Fruit fly (Drosophila melanogaster) whole organism, embryonic: ENCODE results near the gene CG31268.

Experiments used
- Atf6 ChIP-seq: fragments of 200-800 bp; sonication (Bioruptor generic); IDR thresholded peaks from 2 replicates; pipeline ENCODE4 v1.3.6; 2022; ENCODE audit warnings: missing biosample characterization, missing genetic modification characterization
- CG10462 ChIP-seq: fragments of 200-800 bp; sonication (Bioruptor generic); optimal IDR thresholded peaks from 2 replicates; lab custom pipeline; 2016; ENCODE audit warnings: missing biosample characterization, missing genetic modification characterization
- CG10979 ChIP-seq: fragments of 200-800 bp; sonication (Bioruptor generic); optimal IDR thresholded peaks from 2 replicates; lab custom pipeline; 2018; ENCODE audit warnings: missing biosample characterization, mild to moderate bottlenecking, missing genetic modification characterization, moderate library complexity
- CG12104 ChIP-seq: fragments of 200-800 bp; sonication (Bioruptor generic); optimal IDR thresholded peaks from 3 replicates; lab custom pipeline; 2016; ENCODE audit warnings: missing biosample characterization, missing genetic modification characterization
- CG13123 ChIP-seq: fragments of 200-800 bp; sonication (Bioruptor generic); optimal IDR thresholded peaks from 2 replicates; lab custom pipeline; 2016; ENCODE audit warnings: missing biosample characterization, missing genetic modification characterization
- CG15269 ChIP-seq: fragments of 200-800 bp; sonication (Bioruptor generic); optimal IDR thresholded peaks from 2 replicates; lab custom pipeline; 2018; ENCODE audit warnings: missing biosample characterization, mild to moderate bottlenecking, missing genetic modification characterization, moderate library complexity
- CG17612 ChIP-seq: fragments of 200-800 bp; sonication (Bioruptor generic); IDR thresholded peaks from 2 replicates; pipeline ENCODE4 v1.3.6; 2022; ENCODE audit warnings: missing biosample characterization, missing genetic modification characterization
- CG2116 ChIP-seq: fragments of 200-800 bp; sonication (Bioruptor generic); optimal IDR thresholded peaks from 3 replicates; lab custom pipeline; 2018; ENCODE audit warnings: missing biosample characterization, mild to moderate bottlenecking, missing genetic modification characterization
- CG32772 ChIP-seq: fragments of 200-800 bp; sonication (Bioruptor generic); IDR thresholded peaks from 2 replicates; pipeline ENCODE4 v1.3.6; 2022; ENCODE audit warnings: missing biosample characterization, missing genetic modification characterization
- CG34422 ChIP-seq: fragments of 200-800 bp; sonication (Bioruptor generic); IDR thresholded peaks from 3 replicates; pipeline ENCODE4 v1.3.6; 2022; ENCODE audit warnings: missing biosample characterization, missing genetic modification characterization
- CG6791 ChIP-seq: fragments of 200-800 bp; sonication (Bioruptor generic); IDR thresholded peaks from 3 replicates; pipeline ENCODE4 v1.3.6; 2022; ENCODE audit warnings: missing biosample characterization, missing genetic modification characterization; ENCODE audit not compliant: partially characterized antibody
- CG7928 ChIP-seq: fragments of 200-800 bp; sonication (Bioruptor generic); optimal IDR thresholded peaks from 2 replicates; lab custom pipeline; 2017; ENCODE audit warnings: missing biosample characterization, mild to moderate bottlenecking, missing genetic modification characterization
- CG9215 ChIP-seq: fragments of 200-800 bp; sonication (Bioruptor generic); IDR thresholded peaks from 2 replicates; pipeline ENCODE4 v1.3.6; 2022; ENCODE audit warnings: missing biosample characterization, missing genetic modification characterization
- CG9437 ChIP-seq: fragments of 200-800 bp; sonication (Bioruptor generic); optimal IDR thresholded peaks from 2 replicates; lab custom pipeline; 2018; ENCODE audit warnings: missing biosample characterization, mild to moderate bottlenecking, missing genetic modification characterization
- Doc3 ChIP-seq: fragments of 200-800 bp; sonication (Bioruptor generic); IDR thresholded peaks from 3 replicates; pipeline ENCODE4 v1.3.6; 2022; ENCODE audit warnings: missing biosample characterization, missing genetic modification characterization; ENCODE audit not compliant: partially characterized antibody
- E2f1 ChIP-seq: fragments of 200-800 bp; sonication (Bioruptor generic); IDR thresholded peaks from 2 replicates; pipeline ENCODE4 v1.3.6; 2022; ENCODE audit warnings: missing biosample characterization, missing genetic modification characterization
- ERR ChIP-seq: fragments of 200-800 bp; sonication (Bioruptor generic); optimal IDR thresholded peaks from 2 replicates; lab custom pipeline; 2016; ENCODE audit warnings: missing biosample characterization, missing genetic modification characterization
- Ets97D ChIP-seq: fragments of 200-800 bp; sonication (Bioruptor generic); optimal IDR thresholded peaks from 3 replicates; lab custom pipeline; 2016; ENCODE audit warnings: missing biosample characterization, missing genetic modification characterization
- H2.0 ChIP-seq: fragments of 200-800 bp; sonication (Bioruptor generic); IDR thresholded peaks from 2 replicates; pipeline ENCODE4 v1.3.6; 2022; ENCODE audit warnings: missing biosample characterization, missing genetic modification characterization
- Hr3 ChIP-seq: fragments of 200-800 bp; sonication (Bioruptor generic); optimal IDR thresholded peaks from 3 replicates; lab custom pipeline; 2016; ENCODE audit warnings: missing biosample characterization, missing genetic modification characterization
- Lpt ChIP-seq: fragments of >200 bp; optimal IDR thresholded peaks from 2 replicates; lab custom pipeline; 2018; ENCODE audit warnings: missing biosample characterization, missing genetic modification characterization
- MESR4 ChIP-seq: fragments of 200-800 bp; sonication (Bioruptor generic); optimal IDR thresholded peaks from 2 replicates; lab custom pipeline; 2018; ENCODE audit warnings: missing biosample characterization, mild to moderate bottlenecking, missing genetic modification characterization, moderate library complexity
- Myb ChIP-seq: fragments of 200-800 bp; sonication (Bioruptor generic); optimal IDR thresholded peaks from 2 replicates; lab custom pipeline; 2016; ENCODE audit warnings: missing biosample characterization, missing genetic modification characterization
- NC2α ChIP-seq: fragments of 200-800 bp; sonication (Bioruptor generic); optimal IDR thresholded peaks from 2 replicates; lab custom pipeline; 2016; ENCODE audit warnings: missing biosample characterization, missing genetic modification characterization
- NFAT ChIP-seq: fragments of 200-800 bp; sonication (Bioruptor generic); IDR thresholded peaks from 2 replicates; pipeline ENCODE4 v1.3.6; 2022; ENCODE audit warnings: missing biosample characterization, missing genetic modification characterization
- Nf-YA ChIP-seq: fragments of 200-800 bp; sonication (Bioruptor generic); IDR thresholded peaks from 2 replicates; pipeline ENCODE4 v1.3.6; 2022; ENCODE audit warnings: missing biosample characterization, missing genetic modification characterization
- Ptx1 ChIP-seq: fragments of 200-800 bp; sonication (Bioruptor generic); IDR thresholded peaks from 2 replicates; pipeline ENCODE4 v1.3.6; 2022; ENCODE audit warnings: missing biosample characterization, missing genetic modification characterization
- Scr ChIP-seq: fragments of 200-800 bp; sonication (Bioruptor generic); IDR thresholded peaks from 2 replicates; pipeline ENCODE4 v1.3.6; 2022; ENCODE audit warnings: missing biosample characterization, missing genetic modification characterization; ENCODE audit not compliant: partially characterized antibody
- Sox102F ChIP-seq: fragments of 200-800 bp; sonication (Bioruptor generic); optimal IDR thresholded peaks from 2 replicates; lab custom pipeline; 2018; ENCODE audit warnings: missing biosample characterization, mild to moderate bottlenecking, missing genetic modification characterization, moderate library complexity
- Vsx1 ChIP-seq: fragments of 200-800 bp; sonication (Bioruptor generic); optimal IDR thresholded peaks from 2 replicates; lab custom pipeline; 2017; ENCODE audit warnings: missing biosample characterization, mild to moderate bottlenecking, missing genetic modification characterization, missing genetic modification reagents
- Xrp1 ChIP-seq: fragments of 200-800 bp; sonication (Bioruptor generic); IDR thresholded peaks from 2 replicates; pipeline ENCODE4 v1.3.6; 2022; ENCODE audit warnings: missing biosample characterization, missing genetic modification characterization
- ac ChIP-seq: fragments of 200-800 bp; sonication (Bioruptor generic); optimal IDR thresholded peaks from 3 replicates; lab custom pipeline; 2017; ENCODE audit warnings: missing biosample characterization, mild to moderate bottlenecking, missing genetic modification characterization
- ase ChIP-seq: fragments of 200-800 bp; sonication (Bioruptor generic); IDR thresholded peaks from 3 replicates; pipeline ENCODE4 v1.3.6; 2022; ENCODE audit warnings: missing biosample characterization, missing genetic modification characterization
- ash1 ChIP-seq: fragments of 200-800 bp; sonication (Bioruptor generic); optimal IDR thresholded peaks from 2 replicates; lab custom pipeline; 2018; ENCODE audit warnings: missing biosample characterization, mild to moderate bottlenecking, missing genetic modification characterization
- dysf ChIP-seq: fragments of 200-800 bp; sonication (Bioruptor generic); IDR thresholded peaks from 3 replicates; pipeline ENCODE4 v1.3.6; 2022; ENCODE audit warnings: missing biosample characterization, missing genetic modification characterization
- en ChIP-seq: fragments of 200-800 bp; sonication (Bioruptor generic); optimal IDR thresholded peaks from 2 replicates; lab custom pipeline; 2016; ENCODE audit warnings: missing biosample characterization, missing genetic modification characterization
- gsb ChIP-seq: fragments of 200-800 bp; sonication (Bioruptor generic); IDR thresholded peaks from 2 replicates; pipeline ENCODE4 v1.3.6; 2022; ENCODE audit warnings: missing biosample characterization, missing genetic modification characterization
- h ChIP-seq: fragments of >200 bp; optimal IDR thresholded peaks from 2 replicates; lab custom pipeline; 2017
- jing ChIP-seq: fragments of 200-800 bp; sonication (Bioruptor generic); optimal IDR thresholded peaks from 2 replicates; lab custom pipeline; 2018; ENCODE audit warnings: missing biosample characterization, mild to moderate bottlenecking, missing genetic modification characterization
- kay ChIP-seq: fragments of 200-800 bp; sonication (Bioruptor generic); optimal IDR thresholded peaks from 2 replicates; lab custom pipeline; 2016; ENCODE audit warnings: missing biosample characterization, missing genetic modification characterization
- oc ChIP-seq: fragments of 200-800 bp; sonication (Bioruptor generic); optimal IDR thresholded peaks from 2 replicates; lab custom pipeline; 2018; ENCODE audit warnings: missing biosample characterization, mild to moderate bottlenecking, missing genetic modification characterization, moderate library complexity
- otp ChIP-seq: fragments of 200-800 bp; sonication (Bioruptor generic); IDR thresholded peaks from 3 replicates; pipeline ENCODE4, ENCODE4 v1.3.6; 2022; ENCODE audit warnings: missing biosample characterization, missing genetic modification characterization
- pfk ChIP-seq: fragments of 200-800 bp; sonication (Bioruptor generic); optimal IDR thresholded peaks from 2 replicates; lab custom pipeline; 2018; ENCODE audit warnings: missing biosample characterization, mild to moderate bottlenecking, missing genetic modification characterization, moderate library complexity
- pho ChIP-seq: fragments of 200-800 bp; sonication (Bioruptor generic); optimal IDR thresholded peaks from 2 replicates; lab custom pipeline; 2016; ENCODE audit warnings: missing biosample characterization, missing genetic modification characterization
- repo ChIP-seq: fragments of 200-800 bp; sonication (Bioruptor generic); optimal IDR thresholded peaks from 2 replicates; lab custom pipeline; 2016; ENCODE audit warnings: missing biosample characterization, missing genetic modification characterization
- rib ChIP-seq: fragments of 200-800 bp; sonication (Bioruptor generic); IDR thresholded peaks from 2 replicates; pipeline ENCODE4 v1.3.6; 2022; ENCODE audit warnings: missing biosample characterization, missing genetic modification characterization
- salm ChIP-seq: fragments of 200-800 bp; sonication (Bioruptor generic); optimal IDR thresholded peaks from 2 replicates; lab custom pipeline; 2018; ENCODE audit warnings: missing biosample characterization, mild to moderate bottlenecking, missing genetic modification characterization
- sisA ChIP-seq: fragments of 200-800 bp; sonication (Bioruptor generic); IDR thresholded peaks from 2 replicates; pipeline ENCODE4 v1.3.6; 2022; ENCODE audit warnings: missing biosample characterization, missing genetic modification characterization
- sna ChIP-seq: fragments of 200-800 bp; sonication (Bioruptor generic); IDR thresholded peaks from 2 replicates; pipeline ENCODE4 v1.3.6; 2022; ENCODE audit warnings: missing biosample characterization, missing genetic modification characterization; ENCODE audit not compliant: partially characterized antibody
- tap ChIP-seq: fragments of 200-800 bp; optimal IDR thresholded peaks from 3 replicates; lab custom pipeline; 2019; ENCODE audit warnings: missing biosample characterization, mild to moderate bottlenecking, missing genetic modification characterization, moderate library complexity
- wek ChIP-seq: fragments of 200-800 bp; sonication (Bioruptor generic); optimal IDR thresholded peaks from 3 replicates; lab custom pipeline; 2018; ENCODE audit warnings: missing biosample characterization, mild to moderate bottlenecking, missing genetic modification characterization, moderate library complexity
- zen2 ChIP-seq: fragments of 200-800 bp; sonication (Bioruptor generic); IDR thresholded peaks from 3 replicates; pipeline ENCODE4 v1.3.6; 2022; ENCODE audit warnings: missing biosample characterization, missing genetic modification characterization; ENCODE audit not compliant: partially characterized antibody

CG31268 gene

DNA sequence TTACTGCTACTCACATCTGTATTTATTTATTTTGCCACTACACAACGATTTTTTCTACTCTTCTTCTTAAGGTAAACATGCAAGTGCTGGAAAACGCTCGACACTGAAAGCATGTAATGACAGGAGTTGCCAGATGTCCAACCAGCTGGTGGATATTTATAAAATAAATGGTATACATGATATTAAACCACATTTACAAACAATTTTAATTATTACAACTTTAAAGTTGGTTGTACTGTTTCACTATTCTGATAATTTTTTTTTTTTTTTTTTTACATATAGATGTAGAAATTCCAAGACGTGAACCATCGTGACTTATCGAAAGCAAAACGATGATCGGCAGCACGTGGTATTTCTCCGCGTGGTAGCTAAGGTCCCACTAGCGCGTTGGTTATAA, 48.3 kb downstream of the CG31268 start, which contains the start of the genes Keap1 and kuk (continued):
- TF ChIP-seq jing (GFP tag; lab: Kevin White, UChicago), result no peak
- no peak for TF ChIP-seq wek (GFP tag; lab: Kevin White, UChicago)
- TF ChIP-seq gsb, result no peak
- peak; percentile 25; the same call in 1 of the 3 replicates for TF ChIP-seq dysf
- no peak for TF ChIP-seq CG17612 (GFP tag; lab: Robert Waterston, UW)
- no peak for TF ChIP-seq E2f1 (GFP tag; lab: Robert Waterston, UW)
- TF ChIP-seq CG7928 (GFP tag; lab: Kevin White, UChicago), result peak; percentile 43
- TF ChIP-seq CG12104 (GFP tag; lab: Kevin White, UChicago), result peak; percentile 51
- peak; percentile 92 for TF ChIP-seq Myb
- peak; percentile 90 for TF ChIP-seq Ets97D (GFP tag; lab: Kevin White, UChicago)
- peak; percentile 88 for TF ChIP-seq Scr (GFP tag; lab: Robert Waterston, UW)
- TF ChIP-seq otp (GFP tag; lab: Robert Waterston, UW), result no peak
- no peak for TF ChIP-seq Vsx1
- TF ChIP-seq Sox102F (GFP tag; lab: Kevin White, UChicago), result peak; percentile 22
- peak; percentile 35 for TF ChIP-seq NC2α (GFP tag; lab: Kevin White, UChicago)
- TF ChIP-seq pfk, result peak; percentile 29
- no peak for TF ChIP-seq tap (tag; lab: Kevin White, UChicago)
- TF ChIP-seq Nf-YA, result no peak
- peak; percentile 56 for TF ChIP-seq sisA (GFP tag; lab: Robert Waterston, UW)
- peak; percentile 60 for TF ChIP-seq H2.0
- 0 out of 2 replicates have a peak, but pooled peaks have one; percentile 17 for TF ChIP-seq rib
- no peak for TF ChIP-seq MESR4 (GFP tag; lab: Kevin White, UChicago)
- TF ChIP-seq h, result no peak
- TF ChIP-seq kay (GFP tag; lab: Kevin White, UChicago), result no peak
- TF ChIP-seq Hr3, result peak; percentile 64
- peak; percentile 66 for TF ChIP-seq CG13123
- no peak for TF ChIP-seq ase (GFP tag; lab: Robert Waterston, UW)
- TF ChIP-seq repo, result peak; percentile 27
- TF ChIP-seq ash1 (GFP tag; lab: Kevin White, UChicago), result no peak
- no peak; the same call in 2 of the 3 replicates for TF ChIP-seq zen2
- peak; percentile 50; the same call in 1 of the 2 replicates for TF ChIP-seq NFAT (GFP tag; lab: Robert Waterston, UW)
- peak; percentile 46; the same call in 1 of the 2 replicates for TF ChIP-seq CG32772 (GFP tag; lab: Robert Waterston, UW)
- TF ChIP-seq Doc3, result peak; percentile 79
- TF ChIP-seq CG10462 (GFP tag; lab: Kevin White, UChicago), result peak; percentile 69
- no peak for TF ChIP-seq salm (tag; lab: Kevin White, UChicago)
- peak; percentile 43 for TF ChIP-seq CG9215
- TF ChIP-seq CG6791 (GFP tag; lab: Robert Waterston, UW), result peak; percentile 75
- peak; percentile 12 for TF ChIP-seq ERR (GFP tag; lab: Kevin White, UChicago)
- TF ChIP-seq CG34422 (GFP tag; lab: Robert Waterston, UW), result peak; percentile 37; the same call in 2 of the 3 replicates
- no peak for TF ChIP-seq Lpt
- TF ChIP-seq CG9437 (GFP tag; lab: Kevin White, UChicago), result no peak
- TF ChIP-seq sna, result peak; percentile 72
- TF ChIP-seq Xrp1 (GFP tag; lab: Robert Waterston, UW), result peak; percentile 49
- peak; percentile 57 for TF ChIP-seq pho (GFP tag; lab: Kevin White, UChicago)
- TF ChIP-seq CG15269 (tag; lab: Kevin White, UChicago), result peak; percentile 29
- no peak for TF ChIP-seq CG10979 (tag; lab: Kevin White, UChicago)
- TF ChIP-seq en (GFP tag; lab: Kevin White, UChicago), result no peak
- TF ChIP-seq Ptx1, result peak; percentile 61
- TF ChIP-seq CG2116 (GFP tag; lab: Kevin White, UChicago), result peak; percentile 72
- peak; percentile 38 for TF ChIP-seq oc
- TF ChIP-seq ac (GFP tag; lab: Kevin White, UChicago), result no peak
- no peak for TF ChIP-seq Atf6 (GFP tag; lab: Robert Waterston, UW)
